Worm (Caenorhabditis elegans) whole organism, late embryonic: ENCODE results near the gene W09D6.4.

Experiments used
- C08G9.2 ChIP-seq: sonication (generic microtip); optimal IDR thresholded peaks from 2 replicates; lab custom pipeline; 2016; ENCODE audit warnings: mild to moderate bottlenecking, missing genetic modification characterization, moderate library complexity, missing compliant biosample characterization
- C38D4.7 ChIP-seq: fragments of 200-800 bp; sonication (Bioruptor generic); optimal IDR thresholded peaks from 2 replicates; lab custom pipeline; 2018; ENCODE audit warnings: mild to moderate bottlenecking, missing genetic modification characterization, moderate library complexity, missing compliant biosample characterization
- T23F11.4 ChIP-seq: fragments of 200-800 bp; sonication (Bioruptor generic); optimal IDR thresholded peaks from 2 replicates; lab custom pipeline; 2018; ENCODE audit warnings: mild to moderate bottlenecking, missing genetic modification characterization, missing compliant biosample characterization
- Y22D7AL.16 ChIP-seq: sonication (generic microtip); optimal IDR thresholded peaks from 2 replicates; lab custom pipeline; 2016; ENCODE audit warnings: missing genetic modification characterization, missing compliant biosample characterization
- ceh-14 ChIP-seq: sonication (generic microtip); optimal IDR thresholded peaks from 2 replicates; lab custom pipeline; 2016; ENCODE audit warnings: missing genotype, missing genetic modification characterization, missing compliant biosample characterization
- ceh-18 ChIP-seq: sonication (generic microtip); optimal IDR thresholded peaks from 2 replicates; lab custom pipeline; 2016; ENCODE audit warnings: missing genetic modification characterization, missing compliant biosample characterization
- ceh-30 ChIP-seq: fragments of 150-350 bp; optimal IDR thresholded peaks from 2 replicates; lab custom pipeline; 2014; ENCODE audit warnings: missing biosample characterization, missing genetic modification characterization
- ceh-34 ChIP-seq: sonication (generic microtip); optimal IDR thresholded peaks from 2 replicates; lab custom pipeline; 2016; ENCODE audit warnings: mild to moderate bottlenecking, missing genetic modification characterization, missing compliant biosample characterization
- ceh-45 ChIP-seq: fragments of 200-800 bp; sonication (Bioruptor generic); IDR thresholded peaks from 2 replicates; pipeline ENCODE4 v1.3.6; 2022; ENCODE audit warnings: missing genetic modification reagents, missing genetic modification characterization, missing compliant biosample characterization
- ceh-6 ChIP-seq: fragments of 200-800 bp; sonication (Bioruptor generic); optimal IDR thresholded peaks from 2 replicates; lab custom pipeline; 2018; ENCODE audit warnings: mild to moderate bottlenecking, missing genetic modification characterization, missing compliant biosample characterization
- ceh-9 ChIP-seq: sonication (generic microtip); optimal IDR thresholded peaks from 2 replicates; lab custom pipeline; 2016; ENCODE audit warnings: mild to moderate bottlenecking, missing genetic modification characterization, inconsistent platforms, missing compliant biosample characterization
- dmd-4 ChIP-seq: sonication (generic microtip); optimal IDR thresholded peaks from 2 replicates; lab custom pipeline; 2016; ENCODE audit warnings: borderline replicate concordance, missing genetic modification characterization, missing compliant biosample characterization
- dve-1 ChIP-seq: sonication (generic microtip); optimal IDR thresholded peaks from 2 replicates; lab custom pipeline; 2017; ENCODE audit warnings: antibody characterized with exemption, mild to moderate bottlenecking, missing genetic modification characterization, missing compliant biosample characterization
- elt-2 ChIP-seq: sonication (generic microtip); optimal IDR thresholded peaks from 2 replicates; lab custom pipeline; 2016; ENCODE audit warnings: missing genetic modification reagents, missing genetic modification characterization, missing compliant biosample characterization
- elt-4 ChIP-seq: sonication (generic microtip); optimal IDR thresholded peaks from 2 replicates; lab custom pipeline; 2016; ENCODE audit warnings: missing genetic modification characterization, missing compliant biosample characterization
- fax-1 ChIP-seq: sonication (generic microtip); optimal IDR thresholded peaks from 2 replicates; lab custom pipeline; 2016; ENCODE audit warnings: missing genotype, missing genetic modification characterization, missing compliant biosample characterization
- fkh-6 ChIP-seq: sonication (generic microtip); optimal IDR thresholded peaks from 2 replicates; lab custom pipeline; 2016; ENCODE audit warnings: missing genetic modification characterization, missing compliant biosample characterization
- hlh-13 ChIP-seq: fragments of 200-800 bp; sonication (Bioruptor generic); optimal IDR thresholded peaks from 2 replicates; lab custom pipeline; 2018; ENCODE audit warnings: mild to moderate bottlenecking, missing genetic modification characterization, missing compliant biosample characterization
- hlh-6 ChIP-seq: sonication (generic microtip); optimal IDR thresholded peaks from 2 replicates; lab custom pipeline; 2016; ENCODE audit warnings: missing genotype, missing genetic modification characterization, missing compliant biosample characterization
- hlh-8 ChIP-seq: sonication (generic microtip); optimal IDR thresholded peaks from 2 replicates; lab custom pipeline; 2016; ENCODE audit warnings: missing genotype, missing genetic modification characterization, missing compliant biosample characterization
- lim-6 ChIP-seq: sonication (generic microtip); optimal IDR thresholded peaks from 2 replicates; lab custom pipeline; 2016; ENCODE audit warnings: missing genetic modification characterization, missing compliant biosample characterization
- mec-3 ChIP-seq: sonication (generic microtip); optimal IDR thresholded peaks from 2 replicates; lab custom pipeline; 2016; ENCODE audit warnings: borderline replicate concordance, missing genetic modification characterization, missing compliant biosample characterization
- nfya-1 ChIP-seq: sonication (generic microtip); optimal IDR thresholded peaks from 2 replicates; lab custom pipeline; 2017; ENCODE audit warnings: missing genetic modification characterization, mild to moderate bottlenecking, missing compliant biosample characterization, antibody characterized with exemption, moderate library complexity
- npax-4 ChIP-seq: sonication (generic microtip); optimal IDR thresholded peaks from 2 replicates; lab custom pipeline; 2016; ENCODE audit warnings: missing genetic modification characterization, missing compliant biosample characterization
- odd-2 ChIP-seq: sonication (generic microtip); optimal IDR thresholded peaks from 2 replicates; lab custom pipeline; 2017; ENCODE audit warnings: antibody characterized with exemption, mild to moderate bottlenecking, missing genetic modification characterization, missing compliant biosample characterization
- pat-9 ChIP-seq: fragments of 200-800 bp; sonication (Bioruptor generic); optimal IDR thresholded peaks from 2 replicates; lab custom pipeline; 2018; ENCODE audit warnings: mild to moderate bottlenecking, missing genetic modification characterization, moderate library complexity, missing compliant biosample characterization
- pha-4 ChIP-seq: fragments of 150-350 bp; optimal IDR thresholded peaks from 2 replicates; lab custom pipeline; 2018; ENCODE audit warnings: missing biosample characterization, missing genetic modification reagents, missing genetic modification characterization
- pqm-1 ChIP-seq: sonication (generic microtip); optimal IDR thresholded peaks from 2 replicates; lab custom pipeline; 2016; ENCODE audit warnings: missing genetic modification characterization, missing compliant biosample characterization
- pros-1 ChIP-seq: fragments of 150-350 bp; optimal IDR thresholded peaks from 2 replicates; lab custom pipeline; 2014; ENCODE audit warnings: missing biosample characterization, missing genetic modification reagents, missing genetic modification characterization
- ref-2 ChIP-seq: sonication (generic microtip); optimal IDR thresholded peaks from 2 replicates; lab custom pipeline; 2016; ENCODE audit warnings: missing genetic modification characterization, missing compliant biosample characterization
- rnt-1 ChIP-seq: sonication (generic microtip); optimal IDR thresholded peaks from 2 replicates; lab custom pipeline; 2016; ENCODE audit warnings: missing genetic modification characterization, missing compliant biosample characterization
- sox-2 ChIP-seq: fragments of 200-800 bp; sonication (Bioruptor generic); IDR thresholded peaks from 2 replicates; pipeline ENCODE4 v1.3.6; 2022; ENCODE audit warnings: missing genetic modification reagents, missing genetic modification characterization, missing compliant biosample characterization
- syd-9 ChIP-seq: sonication (generic microtip); optimal IDR thresholded peaks from 2 replicates; lab custom pipeline; 2016; ENCODE audit warnings: mild to moderate bottlenecking, missing genetic modification characterization, moderate library complexity, missing compliant biosample characterization
- tbx-2 ChIP-seq: sonication (generic microtip); optimal IDR thresholded peaks from 2 replicates; lab custom pipeline; 2016; ENCODE audit warnings: missing genetic modification characterization, missing compliant biosample characterization
- tbx-7 ChIP-seq: sonication (generic microtip); optimal IDR thresholded peaks from 2 replicates; lab custom pipeline; 2016; ENCODE audit warnings: missing genotype, missing genetic modification characterization, missing compliant biosample characterization
- ttx-3 ChIP-seq: sonication (generic microtip); optimal IDR thresholded peaks from 2 replicates; lab custom pipeline; 2016; ENCODE audit warnings: missing genetic modification reagents, missing genetic modification characterization, missing compliant biosample characterization
- unc-3 ChIP-seq, 2 experiments: fragments of 200-800 bp in 1 of 2; sonication (Bioruptor generic) in 1 of 2; sonication (generic microtip) in 1 of 2; conservative IDR thresholded peaks in 1 of 2; optimal IDR thresholded peaks in 1 of 2; 2 replicates each; pipeline versions ENCODE4 v1.3.6 to Lab custom; 2016 to 2022; ENCODE audit warnings: missing compliant biosample characterization in 2 of 2, missing genetic modification characterization in 2 of 2, missing genetic modification reagents in 1 of 2
- unc-42 ChIP-seq: sonication (generic microtip); optimal IDR thresholded peaks from 2 replicates; lab custom pipeline; 2016; ENCODE audit warnings: missing genotype, missing genetic modification characterization, missing compliant biosample characterization
- unc-55 ChIP-seq: sonication (generic microtip); optimal IDR thresholded peaks from 2 replicates; lab custom pipeline; 2017; ENCODE audit warnings: missing biosample characterization, missing genetic modification reagents, missing genetic modification characterization
- unc-86 ChIP-seq: sonication (generic microtip); optimal IDR thresholded peaks from 2 replicates; lab custom pipeline; 2016; ENCODE audit warnings: missing genetic modification characterization, missing compliant biosample characterization
- zip-5 ChIP-seq: sonication (generic microtip); optimal IDR thresholded peaks from 2 replicates; lab custom pipeline; 2016; ENCODE audit warnings: missing genetic modification characterization, missing compliant biosample characterization
- ztf-16 ChIP-seq: sonication (generic microtip); optimal IDR thresholded peaks from 2 replicates; lab custom pipeline; 2017; ENCODE audit warnings: missing genetic modification characterization, missing compliant biosample characterization

Gene W09D6.4

ce11 chrIII:11077404-11077803 is 2.1 kb upstream of the W09D6.4 start, which contains the start of gene str-246:
TSS of gene str-246 (plus strand) at chrIII:11077704.
- TF ChIP-seq ztf-16 (tag; lab: Kevin White, UChicago) (no peak), fax-1 (tag; lab: Kevin White, UChicago) (no peak), unc-42 (tag; lab: Kevin White, UChicago) (no peak), ceh-45 (GFP tag; lab: Robert Waterston, UW) (no peak), elt-2 (no peak), ceh-34 (tag; lab: Kevin White, UChicago) (no peak), pat-9 (tag; lab: Kevin White, UChicago) (no peak)

- no peak for TF ChIP-seq hlh-8 (tag; lab: Kevin White, UChicago)
- TF ChIP-seq nfya-1 (tag; lab: Kevin White, UChicago): no peak
- TF ChIP-seq syd-9 (tag; lab: Kevin White, UChicago): no peak
- peak; percentile 18 for TF ChIP-seq ceh-18
- TF ChIP-seq ceh-34 (tag; lab: Kevin White, UChicago): peak; percentile 42
- TF ChIP-seq Y22D7AL.16 (tag; lab: Kevin White, UChicago): no peak
- TF ChIP-seq unc-55 (GFP tag; lab: Kevin White, UChicago): no peak
- no peak for TF ChIP-seq unc-86 (tag; lab: Kevin White, UChicago)
- TF ChIP-seq hlh-13: no peak
- no peak for TF ChIP-seq ceh-30 (tag; lab: Kevin White, UChicago)
- TF ChIP-seq, all 69 proteins: peak for 2
These were observed 3.1 kb downstream of the W09D6.4 start for ce11 chrIII:11082604-11083003.

ce11 chrIII:11083993-11084392 is 4.4 kb downstream of the W09D6.4 start:
- TF ChIP-seq unc-42 (tag; lab: Kevin White, UChicago) (no peak), tbx-2 (tag; lab: Kevin White, UChicago) (no peak), elt-2 (no peak), rnt-1 (tag; lab: Kevin White, UChicago) (no peak), lim-6 (no peak), nfya-1 (tag; lab: Kevin White, UChicago) (no peak), sox-2 (GFP tag; lab: Robert Waterston, UW) (no peak), fkh-6 (tag; lab: Kevin White, UChicago) (no peak), ceh-30 (tag; lab: Kevin White, UChicago) (no peak), hlh-8 (tag; lab: Kevin White, UChicago) (no peak), npax-4 (no peak), ceh-9 (tag; lab: Kevin White, UChicago) (no peak), ref-2 (no peak), ceh-14 (tag; lab: Kevin White, UChicago) (no peak), unc-3 (GFP tag; conservative IDR thresholded peaks at IDR 0.05; lab: Robert Waterston, UW) (no peak), unc-3 (tag; optimal IDR thresholded peaks at IDR 0.05; lab: Kevin White, UChicago) (no peak), dmd-4 (no peak), odd-2 (tag; lab: Kevin White, UChicago) (no peak), zip-5 (tag; lab: Kevin White, UChicago) (no peak), dve-1 (tag; lab: Kevin White, UChicago) (no peak)
- TF ChIP-seq, all 69 proteins: peak for 0

- TF ChIP-seq elt-2: peak; percentile 52
- TF ChIP-seq T23F11.4 (GFP tag; lab: Kevin White, UChicago): no peak
These were observed 7.9 kb downstream of the W09D6.4 start for ce11 chrIII:11087442-11087841.

- TF ChIP-seq ref-2 (no peak), pqm-1 (tag; lab: Kevin White, UChicago) (no peak), ceh-34 (tag; lab: Kevin White, UChicago) (no peak), mec-3 (tag; lab: Kevin White, UChicago) (no peak), elt-4 (tag; lab: Kevin White, UChicago) (no peak), pha-4 (tag; lab: Kevin White, UChicago) (no peak), tbx-7 (no peak), fkh-6 (tag; lab: Kevin White, UChicago) (no peak), pros-1 (tag; lab: Kevin White, UChicago) (no peak), hlh-6 (tag; lab: Kevin White, UChicago) (no peak), C08G9.2 (tag; lab: Kevin White, UChicago) (no peak), nfya-1 (tag; lab: Kevin White, UChicago) (no peak), T23F11.4 (GFP tag; lab: Kevin White, UChicago) (no peak), ceh-6 (GFP tag; lab: Kevin White, UChicago) (no peak), ttx-3 (tag; lab: Kevin White, UChicago) (no peak), C38D4.7 (GFP tag; lab: Kevin White, UChicago) (no peak), rnt-1 (tag; lab: Kevin White, UChicago) (no peak)
These were observed 8.6 kb downstream of the W09D6.4 start, which contains the start of gene W09D6.5 for ce11 chrIII:11088187-11088586. TSS of gene W09D6.5 (plus strand) at chrIII:11088487.
